Fruit fly (Drosophila melanogaster) whole organism, embryonic: ENCODE data around the gene Tbca.
A peak's percentile ranks its signal among the peaks of the same experiment; 100 is the strongest.

Experiments used
- C15 ChIP-seq: fragments of 200-800 bp; sonication (Bioruptor generic); IDR thresholded peaks from 3 replicates; pipeline ENCODE4 v1.3.6; 2022; ENCODE audit warnings: missing biosample characterization, missing genetic modification characterization
- CG10321 ChIP-seq: fragments of 200-800 bp; sonication (Bioruptor generic); IDR thresholded peaks from 2 replicates; pipeline ENCODE4 v1.3.6; 2022; ENCODE audit warnings: missing biosample characterization, missing genetic modification characterization
- CG11560 ChIP-seq: fragments of 200-800 bp; sonication (Bioruptor generic); IDR thresholded peaks from 3 replicates; pipeline ENCODE4 v1.3.6; 2022; ENCODE audit warnings: missing biosample characterization, missing genetic modification characterization
- CG11696 ChIP-seq: fragments of 200-800 bp; sonication (Bioruptor generic); IDR thresholded peaks from 2 replicates; pipeline ENCODE4 v1.3.6; 2022; ENCODE audit warnings: missing biosample characterization, missing genetic modification characterization
- CG12744 ChIP-seq: fragments of 200-800 bp; sonication (Bioruptor generic); optimal IDR thresholded peaks from 2 replicates; lab custom pipeline; 2016; ENCODE audit warnings: missing biosample characterization, missing genetic modification characterization
- CG13287 ChIP-seq: fragments of 200-800 bp; sonication (Bioruptor generic); IDR thresholded peaks from 2 replicates; pipeline ENCODE4 v1.3.6; 2022; ENCODE audit warnings: missing biosample characterization, missing genetic modification characterization; ENCODE audit not compliant: partially characterized antibody
- CG13624 ChIP-seq: fragments of 200-800 bp; sonication (Bioruptor generic); optimal IDR thresholded peaks from 2 replicates; lab custom pipeline; 2016; ENCODE audit warnings: missing biosample characterization, missing genetic modification characterization
- CG15479 ChIP-seq: fragments of 200-800 bp; sonication (Bioruptor generic); optimal IDR thresholded peaks from 3 replicates; lab custom pipeline; 2019; ENCODE audit warnings: missing biosample characterization, mild to moderate bottlenecking, missing genetic modification characterization, moderate library complexity
- CG17359 ChIP-seq: fragments of 200-800 bp; sonication (Bioruptor generic); optimal IDR thresholded peaks from 3 replicates; lab custom pipeline; 2018; ENCODE audit warnings: missing biosample characterization, mild to moderate bottlenecking, missing genetic modification characterization, moderate library complexity
- CG32532 ChIP-seq: fragments of 200-800 bp; sonication (Bioruptor generic); IDR thresholded peaks from 2 replicates; pipeline ENCODE4 v1.3.6; 2022; ENCODE audit warnings: missing biosample characterization, missing genetic modification characterization
- CG3726 ChIP-seq: fragments of 200-800 bp; sonication (Bioruptor generic); IDR thresholded peaks from 3 replicates; pipeline ENCODE4, ENCODE4 v1.3.6; 2022; ENCODE audit warnings: missing biosample characterization, missing genetic modification characterization
- CG4282 ChIP-seq: fragments of 200-800 bp; sonication (Bioruptor generic); optimal IDR thresholded peaks from 2 replicates; lab custom pipeline; 2016; ENCODE audit warnings: missing biosample characterization, missing genetic modification characterization
- CG43689 ChIP-seq: fragments of 200-800 bp; sonication (Bioruptor generic); IDR thresholded peaks from 2 replicates; pipeline ENCODE4 v1.3.6; 2022; ENCODE audit warnings: missing biosample characterization, missing genetic modification characterization
- CG4854 ChIP-seq: fragments of 200-800 bp; sonication (Bioruptor generic); optimal IDR thresholded peaks from 2 replicates; lab custom pipeline; 2016; ENCODE audit warnings: missing biosample characterization, missing genetic modification characterization, inconsistent platforms
- CG6654 ChIP-seq: fragments of 200-800 bp; sonication (Bioruptor generic); optimal IDR thresholded peaks from 2 replicates; lab custom pipeline; 2017; ENCODE audit warnings: missing biosample characterization, mild to moderate bottlenecking, missing genetic modification characterization
- CG7357 ChIP-seq: fragments of 200-800 bp; sonication (Bioruptor generic); IDR thresholded peaks from 3 replicates; pipeline ENCODE4 v1.3.6; 2022; ENCODE audit warnings: missing biosample characterization, missing genetic modification characterization
- CG8478 ChIP-seq: fragments of >200 bp; optimal IDR thresholded peaks from 2 replicates; lab custom pipeline; 2018
- CG9797 ChIP-seq: fragments of 200-800 bp; sonication (Bioruptor generic); optimal IDR thresholded peaks from 3 replicates; lab custom pipeline; 2018; ENCODE audit warnings: missing biosample characterization, mild to moderate bottlenecking, missing genetic modification characterization
- CHES-1-like ChIP-seq: fragments of 200-800 bp; sonication (Bioruptor generic); optimal IDR thresholded peaks from 2 replicates; lab custom pipeline; 2016; ENCODE audit warnings: missing biosample characterization, missing genetic modification characterization
- Dek ChIP-seq: fragments of 200-800 bp; sonication (Bioruptor generic); optimal IDR thresholded peaks from 3 replicates; lab custom pipeline; 2019; ENCODE audit warnings: missing biosample characterization, mild to moderate bottlenecking, missing genetic modification characterization, moderate library complexity
- H2.0 ChIP-seq: fragments of 200-800 bp; sonication (Bioruptor generic); IDR thresholded peaks from 2 replicates; pipeline ENCODE4 v1.3.6; 2022; ENCODE audit warnings: missing biosample characterization, missing genetic modification characterization
- HmgD ChIP-seq: fragments of 200-800 bp; sonication (Bioruptor generic); optimal IDR thresholded peaks from 3 replicates; lab custom pipeline; 2016; ENCODE audit warnings: missing biosample characterization, missing genetic modification characterization
- Hmx ChIP-seq: fragments of 200-800 bp; sonication (Bioruptor generic); optimal IDR thresholded peaks from 2 replicates; lab custom pipeline; 2016; ENCODE audit warnings: missing biosample characterization, missing genetic modification characterization
- Hr51 ChIP-seq, 2 experiments: fragments of 200-800 bp; sonication (Bioruptor generic); optimal IDR thresholded peaks; 2 replicates in 1 of 2; 3 replicates in 1 of 2; lab custom pipeline; 2016 to 2018; ENCODE audit warnings: missing biosample characterization in 2 of 2, missing genetic modification characterization in 2 of 2, mild to moderate bottlenecking in 1 of 2, moderate library complexity in 1 of 2
- Mad ChIP-seq: fragments of 200-800 bp; sonication (Bioruptor generic); optimal IDR thresholded peaks from 2 replicates; lab custom pipeline; 2016; ENCODE audit warnings: missing biosample characterization, missing genetic modification characterization
- Mrtf ChIP-seq: fragments of 200-800 bp; sonication (Bioruptor generic); IDR thresholded peaks from 3 replicates; pipeline ENCODE4 v1.3.6; 2022; ENCODE audit warnings: missing biosample characterization, missing genetic modification characterization
- NK7.1 ChIP-seq: fragments of 200-800 bp; sonication (Bioruptor generic); optimal IDR thresholded peaks from 3 replicates; lab custom pipeline; 2016; ENCODE audit warnings: missing biosample characterization, missing genetic modification characterization
- Sin3A ChIP-seq: fragments of >200 bp; optimal IDR thresholded peaks from 2 replicates; lab custom pipeline; 2018
- Six4 ChIP-seq: fragments of 200-800 bp; sonication (Bioruptor generic); optimal IDR thresholded peaks from 2 replicates; lab custom pipeline; 2016; ENCODE audit warnings: missing biosample characterization, missing genetic modification characterization
- Tbp ChIP-seq: fragments of >200 bp; optimal IDR thresholded peaks from 2 replicates; lab custom pipeline; 2018; ENCODE audit warnings: missing biosample characterization, missing genetic modification characterization
- bsh ChIP-seq, 2 experiments: fragments of 200-800 bp; sonication (Bioruptor generic); optimal IDR thresholded peaks; 2 replicates each; lab custom pipeline; 2017 to 2018; ENCODE audit warnings: mild to moderate bottlenecking in 2 of 2, missing biosample characterization in 2 of 2, missing genetic modification characterization in 2 of 2, moderate library complexity in 1 of 2
- cato ChIP-seq: fragments of 200-800 bp; sonication (Bioruptor generic); optimal IDR thresholded peaks from 2 replicates; lab custom pipeline; 2016; ENCODE audit warnings: missing biosample characterization, missing genetic modification characterization, borderline replicate concordance
- disco-r ChIP-seq: fragments of 200-800 bp; sonication (Bioruptor generic); optimal IDR thresholded peaks from 2 replicates; lab custom pipeline; 2016; ENCODE audit warnings: missing biosample characterization, missing genetic modification characterization
- emc ChIP-seq: fragments of 200-800 bp; sonication (Bioruptor generic); optimal IDR thresholded peaks from 2 replicates; lab custom pipeline; 2016; ENCODE audit warnings: missing biosample characterization, missing genetic modification characterization
- lilli ChIP-seq: fragments of 200-800 bp; sonication (Bioruptor generic); optimal IDR thresholded peaks from 3 replicates; lab custom pipeline; 2016; ENCODE audit warnings: missing biosample characterization, missing genetic modification characterization
- lov ChIP-seq, 2 experiments: fragments of 200-800 bp in 1 of 2; fragments of >200 bp in 1 of 2; sonication (Bioruptor generic) in 1 of 2; IDR thresholded peaks in 1 of 2; optimal IDR thresholded peaks in 1 of 2; 2 replicates in 1 of 2; 3 replicates in 1 of 2; pipeline versions ENCODE4 v1.3.6 to Lab custom; 2017 to 2022; ENCODE audit warnings: missing biosample characterization in 1 of 2, missing genetic modification characterization in 1 of 2
- luna ChIP-seq: fragments of 200-800 bp; sonication (Bioruptor generic); optimal IDR thresholded peaks from 2 replicates; lab custom pipeline; 2016; ENCODE audit warnings: missing biosample characterization, missing genetic modification characterization
- nerfin-1 ChIP-seq: fragments of 200-800 bp; sonication (Bioruptor generic); optimal IDR thresholded peaks from 3 replicates; lab custom pipeline; 2019; ENCODE audit warnings: missing biosample characterization, mild to moderate bottlenecking, missing genetic modification characterization, moderate library complexity
- nmo ChIP-seq: fragments of 200-800 bp; sonication (Bioruptor generic); optimal IDR thresholded peaks from 2 replicates; lab custom pipeline; 2018; ENCODE audit warnings: missing biosample characterization, mild to moderate bottlenecking, missing genetic modification characterization, moderate library complexity
- oc ChIP-seq: fragments of 200-800 bp; sonication (Bioruptor generic); optimal IDR thresholded peaks from 2 replicates; lab custom pipeline; 2018; ENCODE audit warnings: missing biosample characterization, mild to moderate bottlenecking, missing genetic modification characterization, moderate library complexity
- prd ChIP-seq, 3 experiments: fragments of >200 bp in 2 of 3; fragments of 200-800 bp in 1 of 3; sonication (Bioruptor generic) in 1 of 3; optimal IDR thresholded peaks in 2 of 3; IDR thresholded peaks in 1 of 3; 2 replicates in 2 of 3; 3 replicates in 1 of 3; pipeline versions ENCODE4 v1.3.6 to Lab custom; 2017 to 2022; ENCODE audit warnings: missing biosample characterization in 1 of 3, missing genetic modification characterization in 1 of 3
- ro ChIP-seq: fragments of 200-800 bp; sonication (Bioruptor generic); IDR thresholded peaks from 2 replicates; pipeline ENCODE4 v1.3.6; 2022; ENCODE audit warnings: missing biosample characterization, missing genetic modification characterization
- salm ChIP-seq: fragments of 200-800 bp; sonication (Bioruptor generic); optimal IDR thresholded peaks from 2 replicates; lab custom pipeline; 2018; ENCODE audit warnings: missing biosample characterization, mild to moderate bottlenecking, missing genetic modification characterization
- sc ChIP-seq, 3 experiments: fragments of >200 bp in 2 of 3; fragments of 200-800 bp in 1 of 3; sonication (Bioruptor generic) in 1 of 3; optimal IDR thresholded peaks; 2 replicates in 2 of 3; 3 replicates in 1 of 3; lab custom pipeline; 2017; ENCODE audit warnings: mild to moderate bottlenecking in 1 of 3, missing biosample characterization in 1 of 3, missing genetic modification characterization in 1 of 3, missing genetic modification reagents in 1 of 3
- shn ChIP-seq: fragments of 200-800 bp; sonication (Bioruptor generic); optimal IDR thresholded peaks from 3 replicates; lab custom pipeline; 2016; ENCODE audit warnings: missing biosample characterization, missing genetic modification characterization
- sna ChIP-seq: fragments of 200-800 bp; sonication (Bioruptor generic); IDR thresholded peaks from 2 replicates; pipeline ENCODE4 v1.3.6; 2022; ENCODE audit warnings: missing biosample characterization, missing genetic modification characterization; ENCODE audit not compliant: partially characterized antibody
- sug ChIP-seq: fragments of 200-800 bp; optimal IDR thresholded peaks from 2 replicates; lab custom pipeline; 2019; ENCODE audit warnings: missing biosample characterization, mild to moderate bottlenecking, missing genetic modification characterization, moderate library complexity
- unc-4 ChIP-seq: fragments of 200-800 bp; sonication (Bioruptor generic); IDR thresholded peaks from 2 replicates; pipeline ENCODE4 v1.3.6; 2022; ENCODE audit warnings: missing biosample characterization, missing genetic modification characterization; ENCODE audit not compliant: partially characterized antibody

Tbca gene

dm6 chr3R:31717299-31718167 lies 25.8 kb upstream of the Tbca start (continued):
- peak; percentile 33 for TF ChIP-seq CG12744
- TF ChIP-seq CG32532 (GFP tag; lab: Robert Waterston, UW), result peak; percentile 53
- no peak for TF ChIP-seq Sin3A (lab: Kevin White, UChicago)
- peak; percentile 73 for TF ChIP-seq shn
- TF ChIP-seq CG15479 (GFP tag; lab: Kevin White, UChicago), result no peak
- TF ChIP-seq CG7357, result peak; percentile 54; the same call in 2 of the 3 replicates
- no peak for TF ChIP-seq CG4282 (GFP tag; lab: Kevin White, UChicago)
- no peak for TF ChIP-seq C15 (GFP tag; lab: Robert Waterston, UW)
- TF ChIP-seq CG13624 (GFP tag; lab: Kevin White, UChicago), result peak; percentile 76
- TF ChIP-seq sug, result peak; percentile 31
- peak; percentile 14 for TF ChIP-seq Dek (tag; lab: Kevin White, UChicago)
- TF ChIP-seq luna (GFP tag; lab: Kevin White, UChicago), result no peak
- TF ChIP-seq unc-4, result no peak
- peak; percentile 27 for TF ChIP-seq emc
- no peak for TF ChIP-seq CG13287
- TF ChIP-seq HmgD (GFP tag; lab: Kevin White, UChicago), result no peak
- TF ChIP-seq CG11560, result no peak
- peak; percentile 45 for TF ChIP-seq NK7.1 (GFP tag; lab: Kevin White, UChicago)
- TF ChIP-seq Six4 (GFP tag; lab: Kevin White, UChicago), result no peak
- peak; percentile 36 for TF ChIP-seq CHES-1-like (GFP tag; lab: Kevin White, UChicago)
- TF ChIP-seq disco-r (GFP tag; lab: Kevin White, UChicago), result peak; percentile 45
- no peak; the same call in 2 of the 3 replicates for TF ChIP-seq Mrtf (GFP tag; lab: Robert Waterston, UW)
- TF ChIP-seq lilli (GFP tag; lab: Kevin White, UChicago), result peak; percentile 79
- TF ChIP-seq CG4854 (GFP tag; lab: Kevin White, UChicago), result no peak
- no peak for TF ChIP-seq prd (optimal IDR thresholded peaks at IDR 0.05; lab: Kevin White, UChicago)
- TF ChIP-seq prd (GFP tag; IDR thresholded peaks at IDR 0.05; lab: Robert Waterston, UW), result peak; percentile 74
- 0 out of 2 replicates have a peak, but pooled peaks have one; percentile 5 for TF ChIP-seq CG10321 (GFP tag; lab: Robert Waterston, UW)
- TF ChIP-seq Tbp (GFP tag; lab: Kevin White, UChicago), result no peak
- TF ChIP-seq oc (tag; lab: Kevin White, UChicago), result peak; percentile 31
- TF ChIP-seq ro (GFP tag; lab: Robert Waterston, UW), result no peak
- peak; percentile 42 for TF ChIP-seq CG17359
- peak; percentile 51 to 64 for TF ChIP-seq bsh (GFP tag; optimal IDR thresholded peaks at IDR 0.05; lab: Kevin White, UChicago)
- TF ChIP-seq cato (GFP tag; lab: Kevin White, UChicago), result no peak
- no peak for TF ChIP-seq CG8478 (lab: Kevin White, UChicago)
- TF ChIP-seq CG9797 (GFP tag; lab: Kevin White, UChicago), result no peak
- TF ChIP-seq nmo (GFP tag; lab: Kevin White, UChicago), result peak; percentile 68
- no peak for TF ChIP-seq CG43689 (GFP tag; lab: Robert Waterston, UW)
- TF ChIP-seq CG6654 (GFP tag; lab: Kevin White, UChicago), result peak; percentile 35
- no peak for TF ChIP-seq sna (GFP tag; lab: Robert Waterston, UW)
- TF ChIP-seq Hmx, result no peak
- no peak for TF ChIP-seq Mad (GFP tag; lab: Kevin White, UChicago)
- no peak for TF ChIP-seq sc (optimal IDR thresholded peaks at IDR 0.05; lab: Kevin White, UChicago)
- no peak for TF ChIP-seq sc (GFP tag; optimal IDR thresholded peaks at IDR 0.05; lab: Kevin White, UChicago)
- TF ChIP-seq CG3726 (GFP tag; lab: Robert Waterston, UW), result no peak
- TF ChIP-seq lov (optimal IDR thresholded peaks at IDR 0.05; lab: Kevin White, UChicago), result no peak
- TF ChIP-seq lov (GFP tag; IDR thresholded peaks at IDR 0.05; lab: Robert Waterston, UW), result no peak
- TF ChIP-seq CG11696 (GFP tag; lab: Robert Waterston, UW), result 0 out of 2 replicates have a peak, but pooled peaks have one; percentile 30
- TF ChIP-seq nerfin-1 (tag; lab: Kevin White, UChicago), result peak; percentile 11
- peak; percentile 26 to 79 for TF ChIP-seq Hr51 (GFP tag; optimal IDR thresholded peaks at IDR 0.05; lab: Kevin White, UChicago)
- TF ChIP-seq salm (tag; lab: Kevin White, UChicago), result peak; percentile 2
- TF ChIP-seq H2.0 (GFP tag; lab: Robert Waterston, UW), result peak; percentile 46
